Fruit fly (Drosophila melanogaster) whole organism, embryonic: ENCODE measurements around the gene CG11674.

Experiments
- Abd-B ChIP-seq: fragments of 200-800 bp; sonication (Bioruptor generic); optimal IDR thresholded peaks from 2 replicates; lab custom pipeline; 2018; ENCODE audit warnings: missing biosample characterization, mild to moderate bottlenecking, missing genetic modification characterization, moderate library complexity
- Awh ChIP-seq: fragments of 200-800 bp; sonication (Bioruptor generic); IDR thresholded peaks from 2 replicates; pipeline ENCODE4, ENCODE4 v1.3.6; 2022; ENCODE audit warnings: missing biosample characterization, missing genetic modification characterization
- B-H1 ChIP-seq: fragments of 200-800 bp; sonication (Bioruptor generic); IDR thresholded peaks from 3 replicates; pipeline ENCODE4 v1.3.6; 2022; ENCODE audit warnings: missing biosample characterization, missing genetic modification characterization
- Bteb2 ChIP-seq: fragments of 200-800 bp; sonication (Bioruptor generic); optimal IDR thresholded peaks from 2 replicates; lab custom pipeline; 2016; ENCODE audit warnings: missing biosample characterization, missing genetic modification characterization
- CG10209 ChIP-seq: fragments of 200-800 bp; sonication (Bioruptor generic); optimal IDR thresholded peaks from 3 replicates; lab custom pipeline; 2017; ENCODE audit warnings: missing biosample characterization, mild to moderate bottlenecking, missing genetic modification characterization, missing genetic modification reagents
- CG11504 ChIP-seq: fragments of 200-800 bp; sonication (Bioruptor generic); optimal IDR thresholded peaks from 3 replicates; lab custom pipeline; 2019; ENCODE audit warnings: missing biosample characterization, mild to moderate bottlenecking, missing genetic modification characterization, moderate library complexity
- CG12155 ChIP-seq: fragments of 200-800 bp; sonication (Bioruptor generic); optimal IDR thresholded peaks from 3 replicates; lab custom pipeline; 2016; ENCODE audit warnings: missing biosample characterization, missing genetic modification characterization
- CG12744 ChIP-seq: fragments of 200-800 bp; sonication (Bioruptor generic); optimal IDR thresholded peaks from 2 replicates; lab custom pipeline; 2016; ENCODE audit warnings: missing biosample characterization, missing genetic modification characterization
- CG13296 ChIP-seq: fragments of 200-800 bp; sonication (Bioruptor generic); optimal IDR thresholded peaks from 3 replicates; lab custom pipeline; 2018; ENCODE audit warnings: missing biosample characterization, mild to moderate bottlenecking, missing genetic modification characterization
- CG14050 ChIP-seq: fragments of 200-800 bp; sonication (Bioruptor generic); IDR thresholded peaks from 3 replicates; pipeline ENCODE4 v1.3.6; 2022; ENCODE audit warnings: missing biosample characterization, missing genetic modification characterization
- CG15073 ChIP-seq: fragments of 200-800 bp; sonication (Bioruptor generic); optimal IDR thresholded peaks from 2 replicates; lab custom pipeline; 2016; ENCODE audit warnings: missing biosample characterization, missing genetic modification characterization
- CG17568 ChIP-seq: fragments of 200-800 bp; sonication (Bioruptor generic); optimal IDR thresholded peaks from 2 replicates; lab custom pipeline; 2018; ENCODE audit warnings: missing biosample characterization, mild to moderate bottlenecking, missing genetic modification characterization, moderate library complexity
- CG17829 ChIP-seq: fragments of 200-800 bp; optimal IDR thresholded peaks from 2 replicates; lab custom pipeline; 2019; ENCODE audit warnings: missing biosample characterization, mild to moderate bottlenecking, missing genetic modification characterization, moderate library complexity
- CG18262 ChIP-seq: fragments of 200-800 bp; optimal IDR thresholded peaks from 3 replicates; lab custom pipeline; 2019; ENCODE audit warnings: missing biosample characterization, mild to moderate bottlenecking, missing genetic modification characterization, moderate library complexity
- CG18764 ChIP-seq: fragments of 200-800 bp; sonication (Bioruptor generic); optimal IDR thresholded peaks from 3 replicates; lab custom pipeline; 2016; ENCODE audit warnings: missing biosample characterization, missing genetic modification characterization
- CG2202 ChIP-seq: fragments of 200-800 bp; sonication (Bioruptor generic); optimal IDR thresholded peaks from 2 replicates; lab custom pipeline; 2018; ENCODE audit warnings: missing biosample characterization, mild to moderate bottlenecking, missing genetic modification characterization
- CG3726 ChIP-seq: fragments of 200-800 bp; sonication (Bioruptor generic); IDR thresholded peaks from 3 replicates; pipeline ENCODE4, ENCODE4 v1.3.6; 2022; ENCODE audit warnings: missing biosample characterization, missing genetic modification characterization
- CG5245 ChIP-seq: fragments of 200-800 bp; sonication (Bioruptor generic); optimal IDR thresholded peaks from 3 replicates; lab custom pipeline; 2016; ENCODE audit warnings: missing biosample characterization, missing genetic modification characterization
- CG7839 ChIP-seq: fragments of 200-800 bp; sonication (Bioruptor generic); optimal IDR thresholded peaks from 3 replicates; lab custom pipeline; 2018; ENCODE audit warnings: missing biosample characterization, mild to moderate bottlenecking, missing genetic modification characterization, moderate library complexity
- CG8924 ChIP-seq: fragments of 200-800 bp; optimal IDR thresholded peaks from 3 replicates; lab custom pipeline; 2019; ENCODE audit warnings: missing biosample characterization, mild to moderate bottlenecking, missing genetic modification characterization, moderate library complexity
- CG9727 ChIP-seq: fragments of 200-800 bp; sonication (Bioruptor generic); optimal IDR thresholded peaks from 3 replicates; lab custom pipeline; 2017; ENCODE audit warnings: missing biosample characterization, mild to moderate bottlenecking, missing genetic modification characterization
- CrebB ChIP-seq: fragments of 200-800 bp; sonication (Bioruptor generic); optimal IDR thresholded peaks from 3 replicates; lab custom pipeline; 2018; ENCODE audit warnings: missing biosample characterization, mild to moderate bottlenecking, missing genetic modification characterization
- E2f1 ChIP-seq: fragments of 200-800 bp; sonication (Bioruptor generic); IDR thresholded peaks from 2 replicates; pipeline ENCODE4 v1.3.6; 2022; ENCODE audit warnings: missing biosample characterization, missing genetic modification characterization
- GATAe ChIP-seq: fragments of 200-800 bp; sonication (Bioruptor generic); conservative IDR thresholded peaks from 2 replicates; pipeline ENCODE4 v1.3.6; 2022; ENCODE audit warnings: missing biosample characterization, missing genetic modification characterization
- Gug ChIP-seq: fragments of 200-800 bp; sonication (Bioruptor generic); IDR thresholded peaks from 4 replicates; pipeline ENCODE4 v1.3.6; 2022; ENCODE audit warnings: missing biosample characterization, missing genetic modification characterization
- H15 ChIP-seq: fragments of 200-800 bp; sonication (Bioruptor generic); IDR thresholded peaks from 3 replicates; pipeline ENCODE4 v1.3.6; 2022; ENCODE audit warnings: missing biosample characterization, missing genetic modification characterization
- MBD-R2 ChIP-seq: fragments of 200-800 bp; sonication (Bioruptor generic); IDR thresholded peaks from 2 replicates; pipeline ENCODE4 v1.3.6; 2022; ENCODE audit warnings: missing biosample characterization, missing genetic modification characterization
- MTF-1 ChIP-seq: fragments of 200-800 bp; sonication (Bioruptor generic); optimal IDR thresholded peaks from 2 replicates; lab custom pipeline; 2018; ENCODE audit warnings: missing biosample characterization, mild to moderate bottlenecking, missing genetic modification characterization, borderline replicate concordance
- NC2α ChIP-seq: fragments of 200-800 bp; sonication (Bioruptor generic); optimal IDR thresholded peaks from 2 replicates; lab custom pipeline; 2016; ENCODE audit warnings: missing biosample characterization, missing genetic modification characterization
- PHDP ChIP-seq: fragments of 200-800 bp; sonication (Bioruptor generic); optimal IDR thresholded peaks from 3 replicates; lab custom pipeline; 2018; ENCODE audit warnings: missing biosample characterization, mild to moderate bottlenecking, missing genetic modification characterization, moderate library complexity
- Poxn ChIP-seq: fragments of 200-800 bp; sonication (Bioruptor generic); IDR thresholded peaks from 2 replicates; pipeline ENCODE4 v1.3.6; 2022; ENCODE audit warnings: missing biosample characterization, missing genetic modification characterization
- Sin3A ChIP-seq: fragments of >200 bp; optimal IDR thresholded peaks from 2 replicates; lab custom pipeline; 2018
- Stat92E ChIP-seq, 3 experiments: fragments of >200 bp in 2 of 3; fragments of 200-800 bp in 1 of 3; sonication (Bioruptor generic) in 1 of 3; optimal IDR thresholded peaks; 2 replicates each; lab custom pipeline; 2017 to 2019; ENCODE audit warnings: missing biosample characterization in 3 of 3, missing genetic modification characterization in 3 of 3, mild to moderate bottlenecking in 1 of 3, moderate library complexity in 1 of 3
- Xbp1 ChIP-seq: fragments of 200-800 bp; sonication (Bioruptor generic); optimal IDR thresholded peaks from 3 replicates; lab custom pipeline; 2016; ENCODE audit warnings: missing biosample characterization, mild to moderate bottlenecking, missing genetic modification characterization
- abd-A ChIP-seq: fragments of 200-800 bp; sonication (Bioruptor generic); optimal IDR thresholded peaks from 3 replicates; lab custom pipeline; 2019; ENCODE audit warnings: missing biosample characterization, mild to moderate bottlenecking, missing genetic modification characterization, moderate library complexity
- amos ChIP-seq: fragments of 200-800 bp; sonication (Bioruptor generic); IDR thresholded peaks from 2 replicates; pipeline ENCODE4 v1.3.6; 2022; ENCODE audit warnings: missing biosample characterization, missing genetic modification characterization; ENCODE audit not compliant: partially characterized antibody
- ase ChIP-seq: fragments of 200-800 bp; sonication (Bioruptor generic); IDR thresholded peaks from 3 replicates; pipeline ENCODE4 v1.3.6; 2022; ENCODE audit warnings: missing biosample characterization, missing genetic modification characterization
- br ChIP-seq: fragments of >200 bp; optimal IDR thresholded peaks from 2 replicates; lab custom pipeline; 2017
- corto ChIP-seq: fragments of 200-800 bp; sonication (Bioruptor generic); optimal IDR thresholded peaks from 2 replicates; lab custom pipeline; 2016; ENCODE audit warnings: missing biosample characterization, mild to moderate bottlenecking, missing genetic modification characterization, moderate library complexity
- emc ChIP-seq: fragments of 200-800 bp; sonication (Bioruptor generic); optimal IDR thresholded peaks from 2 replicates; lab custom pipeline; 2016; ENCODE audit warnings: missing biosample characterization, missing genetic modification characterization
- esg ChIP-seq: fragments of 200-800 bp; sonication (Bioruptor generic); conservative IDR thresholded peaks from 2 replicates; pipeline ENCODE4 v1.3.6; 2022; ENCODE audit warnings: missing biosample characterization, missing genetic modification characterization
- exex ChIP-seq: fragments of 200-800 bp; sonication (Bioruptor generic); optimal IDR thresholded peaks from 4 replicates; lab custom pipeline; 2018; ENCODE audit warnings: missing biosample characterization, mild to moderate bottlenecking, missing genetic modification characterization, moderate library complexity
- h ChIP-seq: fragments of >200 bp; optimal IDR thresholded peaks from 2 replicates; lab custom pipeline; 2017
- lola ChIP-seq, 3 experiments: fragments of >200 bp in 2 of 3; fragments of 200-800 bp in 1 of 3; sonication (Bioruptor generic) in 1 of 3; optimal IDR thresholded peaks; 2 replicates each; lab custom pipeline; 2017 to 2019; ENCODE audit warnings: missing biosample characterization in 3 of 3, missing genetic modification characterization in 3 of 3, mild to moderate bottlenecking in 1 of 3, moderate library complexity in 1 of 3
- pb ChIP-seq: fragments of 200-800 bp; sonication (Bioruptor generic); optimal IDR thresholded peaks from 3 replicates; lab custom pipeline; 2016; ENCODE audit warnings: missing biosample characterization, missing genetic modification characterization
- pum ChIP-seq: fragments of 200-800 bp; sonication (Bioruptor generic); optimal IDR thresholded peaks from 2 replicates; lab custom pipeline; 2016; ENCODE audit warnings: missing biosample characterization, missing genetic modification characterization
- stc ChIP-seq: fragments of 200-800 bp; sonication (Bioruptor generic); IDR thresholded peaks from 2 replicates; pipeline ENCODE4 v1.3.6; 2022; ENCODE audit warnings: missing biosample characterization, missing genetic modification characterization
- tgo ChIP-seq: fragments of 200-800 bp; sonication (Bioruptor generic); IDR thresholded peaks from 3 replicates; pipeline ENCODE4 v1.3.6; 2022; ENCODE audit warnings: missing biosample characterization, missing genetic modification characterization
- toy ChIP-seq: fragments of 200-800 bp; sonication (Bioruptor generic); IDR thresholded peaks from 2 replicates; pipeline ENCODE4 v1.3.6; 2022; ENCODE audit warnings: missing biosample characterization, missing genetic modification characterization
- unc-4 ChIP-seq: fragments of 200-800 bp; sonication (Bioruptor generic); IDR thresholded peaks from 2 replicates; pipeline ENCODE4 v1.3.6; 2022; ENCODE audit warnings: missing biosample characterization, missing genetic modification characterization; ENCODE audit not compliant: partially characterized antibody
- vvl ChIP-seq: fragments of 200-800 bp; sonication (Bioruptor generic); IDR thresholded peaks from 2 replicates; pipeline ENCODE4 v1.3.6; 2022; ENCODE audit warnings: missing biosample characterization, missing genetic modification characterization

The CG11674 gene

dm6 chrX:14213509-14214154, 12.0 kb downstream of the CG11674 start (continued):
- TF ChIP-seq CG7839 (tag; lab: Kevin White, UChicago) (peak; percentile 46), br (lab: Kevin White, UChicago) (no peak), pb (GFP tag; lab: Kevin White, UChicago) (no peak), CG10209 (GFP tag; lab: Kevin White, UChicago) (no peak), CG13296 (GFP tag; lab: Kevin White, UChicago) (peak; percentile 9), CG18764 (GFP tag; lab: Kevin White, UChicago) (no peak), CG9727 (GFP tag; lab: Kevin White, UChicago) (peak; percentile 4), CG12155 (GFP tag; lab: Kevin White, UChicago) (no peak), pum (GFP tag; lab: Kevin White, UChicago) (peak; percentile 8), GATAe (GFP tag; lab: Robert Waterston, UW) (no peak), exex (tag; lab: Kevin White, UChicago) (no peak), vvl (GFP tag; lab: Robert Waterston, UW) (peak; percentile 43; the same call in 1 of the 2 replicates), Gug (no peak), E2f1 (GFP tag; lab: Robert Waterston, UW) (peak; percentile 45; the same call in 1 of the 2 replicates), emc (GFP tag; lab: Kevin White, UChicago) (no peak), stc (no peak), corto (GFP tag; lab: Kevin White, UChicago) (no peak), NC2α (GFP tag; lab: Kevin White, UChicago) (no peak), CG11504 (tag; lab: Kevin White, UChicago) (peak; percentile 65), Awh (GFP tag; lab: Robert Waterston, UW) (no peak), CrebB (tag; lab: Kevin White, UChicago) (no peak), esg (GFP tag; lab: Robert Waterston, UW) (no peak), Poxn (GFP tag; lab: Robert Waterston, UW) (no peak), tgo (GFP tag; lab: Robert Waterston, UW) (no peak), unc-4 (no peak), CG18262 (tag; lab: Kevin White, UChicago) (peak; percentile 46), MBD-R2 (GFP tag; lab: Robert Waterston, UW) (no peak), Abd-B (GFP tag; lab: Kevin White, UChicago) (peak; percentile 33), CG17829 (tag; lab: Kevin White, UChicago) (peak; percentile 19), Bteb2 (GFP tag; lab: Kevin White, UChicago) (no peak), CG12744 (GFP tag; lab: Kevin White, UChicago) (no peak), PHDP (tag; lab: Kevin White, UChicago) (peak; percentile 22), CG5245 (GFP tag; lab: Kevin White, UChicago) (no peak), CG3726 (GFP tag; lab: Robert Waterston, UW) (no peak), lola (GFP tag; optimal IDR thresholded peaks at IDR 0.05; lab: Kevin White, UChicago) (peak in 1 of 3 experiments; percentile 4), CG15073 (GFP tag; lab: Kevin White, UChicago) (no peak), CG8924 (tag; lab: Kevin White, UChicago) (peak; percentile 21), abd-A (peak; percentile 53), B-H1 (GFP tag; lab: Robert Waterston, UW) (0 out of 3 replicates have a peak, but pooled peaks have one; percentile 33), Xbp1 (GFP tag; lab: Kevin White, UChicago) (peak; percentile 47), ase (GFP tag; lab: Robert Waterston, UW) (0 out of 3 replicates have a peak, but pooled peaks have one; percentile 11), toy (GFP tag; lab: Robert Waterston, UW) (no peak), amos (GFP tag; lab: Robert Waterston, UW) (no peak), CG14050 (GFP tag; lab: Robert Waterston, UW) (no peak), Stat92E (GFP tag; optimal IDR thresholded peaks at IDR 0.05; lab: Kevin White, UChicago) (no peak), CG2202 (tag; lab: Kevin White, UChicago) (peak; percentile 18), Sin3A (lab: Kevin White, UChicago) (no peak), CG17568 (GFP tag; lab: Kevin White, UChicago) (peak; percentile 24), MTF-1 (GFP tag; lab: Kevin White, UChicago) (no peak), h (lab: Kevin White, UChicago) (no peak), H15 (GFP tag; lab: Robert Waterston, UW) (no peak)
